Worm (Caenorhabditis elegans) whole organism, L4 larva: ENCODE measurements around the gene T28A8.6.
A peak's percentile ranks its signal among the peaks of the same experiment; 100 is the strongest.

Source experiments
- F26F4.8 ChIP-seq: fragments of 200-800 bp; sonication (Bioruptor generic); conservative IDR thresholded peaks from 2 replicates; pipeline ENCODE4 v1.3.6; 2022; ENCODE audit warnings: missing genetic modification characterization, missing compliant biosample characterization
- F49E8.2 ChIP-seq: sonication (generic microtip); optimal IDR thresholded peaks from 2 replicates; lab custom pipeline; 2016; ENCODE audit warnings: missing compliant biosample characterization, mild to moderate bottlenecking, missing genetic modification characterization, borderline replicate concordance
- T20F7.1 ChIP-seq: fragments of 200-800 bp; sonication (Bioruptor generic); optimal IDR thresholded peaks from 2 replicates; lab custom pipeline; 2018; ENCODE audit warnings: mild to moderate bottlenecking, missing genetic modification characterization, missing compliant biosample characterization
- Y105C5A.15 ChIP-seq: fragments of 200-800 bp; sonication (Bioruptor generic); IDR thresholded peaks from 2 replicates; pipeline ENCODE4 v1.3.6; 2022; ENCODE audit warnings: missing genetic modification characterization, missing compliant biosample characterization
- Y48G9A.11 ChIP-seq: fragments of 200-800 bp; sonication (Bioruptor generic); IDR thresholded peaks from 2 replicates; pipeline ENCODE4 v1.3.6; 2022; ENCODE audit warnings: missing genetic modification reagents, missing genetic modification characterization, missing compliant biosample characterization
- Y5F2A.4 ChIP-seq: fragments of 200-800 bp; sonication (Bioruptor generic); optimal IDR thresholded peaks from 2 replicates; lab custom pipeline; 2018; ENCODE audit warnings: mild to moderate bottlenecking, missing genetic modification characterization, missing compliant biosample characterization
- Y75B8A.6 ChIP-seq: fragments of 200-800 bp; sonication (Bioruptor generic); IDR thresholded peaks from 2 replicates; pipeline ENCODE4 v1.3.6; 2022; ENCODE audit warnings: missing genetic modification reagents, missing genetic modification characterization, missing compliant biosample characterization
- ZK337.2 ChIP-seq: fragments of 200-800 bp; sonication (Bioruptor generic); IDR thresholded peaks from 2 replicates; pipeline ENCODE4 v1.3.6; 2022; ENCODE audit warnings: missing genetic modification reagents, missing genetic modification characterization, missing compliant biosample characterization
- ZK546.5 ChIP-seq, 2 experiments: sonication (generic microtip); optimal IDR thresholded peaks; 2 replicates each; lab custom pipeline; 2017; ENCODE audit warnings: missing biosample characterization in 2 of 2, missing genetic modification characterization in 2 of 2
- aha-1 ChIP-seq: fragments of 150-350 bp; peaks from one replicate; lab custom pipeline; 2014; ENCODE audit warnings: missing biosample characterization, missing genetic modification characterization
- arid-1 ChIP-seq: fragments of 200-800 bp; sonication (Bioruptor generic); conservative IDR thresholded peaks from 2 replicates; pipeline ENCODE4 v1.3.6; 2022; ENCODE audit warnings: missing genetic modification reagents, missing genetic modification characterization, missing compliant biosample characterization
- ceh-28 ChIP-seq: fragments of 150-350 bp; optimal IDR thresholded peaks from 2 replicates; lab custom pipeline; 2014; ENCODE audit warnings: missing biosample characterization, missing genetic modification reagents, missing genetic modification characterization
- ceh-32 ChIP-seq: sonication (generic microtip); optimal IDR thresholded peaks from 2 replicates; lab custom pipeline; 2016; ENCODE audit warnings: mild to moderate bottlenecking, missing genetic modification characterization, missing compliant biosample characterization; ENCODE audit not compliant: poor library complexity
- daf-16 ChIP-seq, 3 experiments: sonication (generic microtip); optimal IDR thresholded peaks; 2 replicates each; lab custom pipeline; 2016 to 2017; ENCODE audit warnings: missing genetic modification characterization in 3 of 3, missing genetic modification reagents in 3 of 3, mild to moderate bottlenecking in 2 of 3, missing compliant biosample characterization in 2 of 3, missing biosample characterization in 1 of 3, moderate library complexity in 1 of 3
- daf-8 ChIP-seq: fragments of 200-800 bp; sonication (Bioruptor generic); IDR thresholded peaks from 2 replicates; pipeline ENCODE4 v1.3.6; 2022; ENCODE audit warnings: missing genetic modification characterization, missing compliant biosample characterization
- dmd-8 ChIP-seq: fragments of 200-800 bp; sonication (Bioruptor generic); IDR thresholded peaks from 2 replicates; pipeline ENCODE4 v1.3.6; 2022; ENCODE audit warnings: missing genetic modification characterization, missing compliant biosample characterization
- egl-27 ChIP-seq: sonication (generic microtip); optimal IDR thresholded peaks from 3 replicates; lab custom pipeline; 2017; ENCODE audit warnings: missing biosample characterization, missing genetic modification reagents, missing genetic modification characterization
- gei-8 ChIP-seq: fragments of 200-800 bp; sonication (Bioruptor generic); optimal IDR thresholded peaks from 2 replicates; lab custom pipeline; 2018; ENCODE audit warnings: mild to moderate bottlenecking, missing genetic modification characterization, missing compliant biosample characterization
- hif-1 ChIP-seq, 2 experiments: sonication (generic microtip); optimal IDR thresholded peaks; 2 replicates each; lab custom pipeline; 2016 to 2017; ENCODE audit warnings: missing compliant biosample characterization in 2 of 2, missing genetic modification characterization in 2 of 2, missing genetic modification reagents in 2 of 2, missing genotype in 2 of 2, mild to moderate bottlenecking in 1 of 2
- hlh-11 ChIP-seq: fragments of 200-800 bp; sonication (Bioruptor generic); optimal IDR thresholded peaks from 2 replicates; lab custom pipeline; 2018; ENCODE audit warnings: mild to moderate bottlenecking, missing genetic modification characterization, missing compliant biosample characterization
- hlh-30 ChIP-seq: sonication (generic microtip); optimal IDR thresholded peaks from 2 replicates; lab custom pipeline; 2017; ENCODE audit warnings: antibody characterized with exemption, mild to moderate bottlenecking, missing genetic modification characterization, missing compliant biosample characterization; ENCODE audit not compliant: insufficient read depth
- hmg-1.1 ChIP-seq: fragments of 200-800 bp; sonication (Bioruptor generic); IDR thresholded peaks from 2 replicates; pipeline ENCODE4 v1.3.6; 2022; ENCODE audit warnings: missing genetic modification reagents, missing genetic modification characterization, missing compliant biosample characterization
- lin-1 ChIP-seq: fragments of 200-800 bp; sonication (Bioruptor generic); IDR thresholded peaks from 2 replicates; pipeline ENCODE4 v1.3.6; 2022; ENCODE audit warnings: missing genetic modification reagents, missing genetic modification characterization, missing compliant biosample characterization
- lin-13 ChIP-seq: fragments of 150-350 bp; optimal IDR thresholded peaks from 2 replicates; lab custom pipeline; 2014; ENCODE audit warnings: missing biosample characterization, missing genetic modification reagents, missing genetic modification characterization
- lin-38 ChIP-seq: fragments of 200-800 bp; sonication (Bioruptor generic); IDR thresholded peaks from 2 replicates; pipeline ENCODE4 v1.3.6; 2022; ENCODE audit warnings: missing genetic modification reagents, missing genetic modification characterization, missing compliant biosample characterization
- lin-39 ChIP-seq: fragments of 150-350 bp; optimal IDR thresholded peaks from 2 replicates; lab custom pipeline; 2014; ENCODE audit warnings: missing biosample characterization, missing genetic modification reagents, missing genetic modification characterization
- lsy-2 ChIP-seq, 2 experiments: fragments of 150-350 bp in 1 of 2; sonication (generic microtip) in 1 of 2; optimal IDR thresholded peaks; 2 replicates each; lab custom pipeline; 2014 to 2017; ENCODE audit warnings: missing biosample characterization in 2 of 2, missing genetic modification characterization in 2 of 2
- madf-5 ChIP-seq, 2 experiments: fragments of 200-800 bp; sonication (Bioruptor generic); IDR thresholded peaks; 2 replicates each; pipeline ENCODE4 v1.3.6; 2022; ENCODE audit warnings: missing compliant biosample characterization in 2 of 2, missing genetic modification characterization in 2 of 2
- mdl-1 ChIP-seq, 2 experiments: fragments of 150-350 bp in 1 of 2; sonication (generic microtip) in 1 of 2; optimal IDR thresholded peaks; 2 replicates each; lab custom pipeline; 2014 to 2017; ENCODE audit warnings: missing biosample characterization in 2 of 2, missing genetic modification characterization in 2 of 2
- mdt-29 ChIP-seq: fragments of 200-800 bp; sonication (Bioruptor generic); IDR thresholded peaks from 2 replicates; pipeline ENCODE4 v1.3.6; 2022; ENCODE audit warnings: missing genetic modification reagents, missing genetic modification characterization, missing compliant biosample characterization
- mep-1 ChIP-seq: fragments of 150-350 bp; sonication (generic microtip); optimal IDR thresholded peaks from 3 replicates; lab custom pipeline; 2014; ENCODE audit warnings: missing biosample characterization, missing genetic modification characterization
- mxl-3 ChIP-seq: fragments of 200-800 bp; sonication (Bioruptor generic); optimal IDR thresholded peaks from 2 replicates; lab custom pipeline; 2018; ENCODE audit warnings: mild to moderate bottlenecking, missing genetic modification characterization, missing compliant biosample characterization
- nhr-102 ChIP-seq: sonication (generic microtip); optimal IDR thresholded peaks from 2 replicates; lab custom pipeline; 2016; ENCODE audit warnings: mild to moderate bottlenecking, missing genetic modification characterization, moderate library complexity, missing compliant biosample characterization
- nhr-28 ChIP-seq: fragments of 150-350 bp; optimal IDR thresholded peaks from 2 replicates; lab custom pipeline; 2014; ENCODE audit warnings: missing biosample characterization, missing genetic modification characterization
- nhr-41 ChIP-seq: fragments of 200-800 bp; sonication (Bioruptor generic); IDR thresholded peaks from 2 replicates; pipeline ENCODE4 v1.3.6; 2022; ENCODE audit warnings: missing genetic modification reagents, missing genetic modification characterization, missing compliant biosample characterization
- nhr-48 ChIP-seq: sonication (generic microtip); optimal IDR thresholded peaks from 2 replicates; lab custom pipeline; 2016; ENCODE audit warnings: mild to moderate bottlenecking, missing genetic modification characterization, missing compliant biosample characterization
- nhr-76 ChIP-seq: fragments of 150-350 bp; optimal IDR thresholded peaks from 2 replicates; lab custom pipeline; 2014; ENCODE audit warnings: missing biosample characterization, missing genetic modification characterization
- pha-4 ChIP-seq, 2 experiments: fragments of 150-350 bp in 1 of 2; fragments of 200-800 bp in 1 of 2; sonication (Bioruptor generic) in 1 of 2; IDR thresholded peaks in 1 of 2; optimal IDR thresholded peaks in 1 of 2; 2 replicates each; pipeline versions ENCODE4 v1.3.6 to Lab custom; 2014 to 2022; ENCODE audit warnings: missing genetic modification characterization in 2 of 2, missing genetic modification reagents in 2 of 2, missing biosample characterization in 1 of 2, missing compliant biosample characterization in 1 of 2
- pqm-1 ChIP-seq: sonication (generic microtip); optimal IDR thresholded peaks from 2 replicates; lab custom pipeline; 2017; ENCODE audit warnings: missing biosample characterization, missing genetic modification characterization
- set-16 ChIP-seq: fragments of 200-800 bp; sonication (Bioruptor generic); IDR thresholded peaks from 2 replicates; pipeline ENCODE4 v1.3.6; 2022; ENCODE audit warnings: missing genetic modification reagents, missing genetic modification characterization, missing compliant biosample characterization
- skn-1 ChIP-seq: fragments of 150-350 bp; optimal IDR thresholded peaks from 2 replicates; lab custom pipeline; 2014; ENCODE audit warnings: missing biosample characterization, missing genetic modification characterization
- snpc-1.2 ChIP-seq: fragments of 200-800 bp; sonication (Bioruptor generic); IDR thresholded peaks from 2 replicates; pipeline ENCODE4 v1.3.6; 2022; ENCODE audit warnings: missing genetic modification reagents, missing genetic modification characterization, missing compliant biosample characterization
- snpc-4 ChIP-seq: fragments of 150-350 bp; optimal IDR thresholded peaks from 2 replicates; lab custom pipeline; 2014; ENCODE audit warnings: missing biosample characterization, missing genetic modification characterization
- spr-1 ChIP-seq: sonication (generic microtip); optimal IDR thresholded peaks from 2 replicates; lab custom pipeline; 2016; ENCODE audit warnings: mild to moderate bottlenecking, missing genetic modification characterization, missing compliant biosample characterization
- spr-3 ChIP-seq: fragments of 200-800 bp; sonication (Bioruptor generic); optimal IDR thresholded peaks from 2 replicates; lab custom pipeline; 2018; ENCODE audit warnings: mild to moderate bottlenecking, missing genetic modification characterization, missing compliant biosample characterization
- tag-97 ChIP-seq: fragments of 200-800 bp; sonication (Bioruptor generic); IDR thresholded peaks from 2 replicates; pipeline ENCODE4 v1.3.6; 2022; ENCODE audit warnings: missing genetic modification characterization, missing compliant biosample characterization
- unc-130 ChIP-seq: sonication (generic microtip); optimal IDR thresholded peaks from 2 replicates; lab custom pipeline; 2016; ENCODE audit warnings: missing genetic modification reagents, missing genetic modification characterization, missing compliant biosample characterization
- unc-62 ChIP-seq, 3 experiments: fragments of 150-350 bp in 1 of 3; sonication (generic microtip); optimal IDR thresholded peaks in 2 of 3; peaks in 1 of 3; 1 replicate in 1 of 3; 2 replicates in 2 of 3; lab custom pipeline; 2014 to 2017; ENCODE audit warnings: missing biosample characterization in 3 of 3, missing genetic modification characterization in 3 of 3, missing genetic modification reagents in 3 of 3, missing genotype in 1 of 3
- zip-2 ChIP-seq: fragments of 150-350 bp; optimal IDR thresholded peaks from 2 replicates; lab custom pipeline; 2014; ENCODE audit warnings: missing biosample characterization, missing genetic modification characterization
- ztf-7 ChIP-seq: fragments of 150-350 bp; optimal IDR thresholded peaks from 2 replicates; lab custom pipeline; 2014; ENCODE audit warnings: missing biosample characterization, missing genetic modification characterization

Gene T28A8.6

DNA sequence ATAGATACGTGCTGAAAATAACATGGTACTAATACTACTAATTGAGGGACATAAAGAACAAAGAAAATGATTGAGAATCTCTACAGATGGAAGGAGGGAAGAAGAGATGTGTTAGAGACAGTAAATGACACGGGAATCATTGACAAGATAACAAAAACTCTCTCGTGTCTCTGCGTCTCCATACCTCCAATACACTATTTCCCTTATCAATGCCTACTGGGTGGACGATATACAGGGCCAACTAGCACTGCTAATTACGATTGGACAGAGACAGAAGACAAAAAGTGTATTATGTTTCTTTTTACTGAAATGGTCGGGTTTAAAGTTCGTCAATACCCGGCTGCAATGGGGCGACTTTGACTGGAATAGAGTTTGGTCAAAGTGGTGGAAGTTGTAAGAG, 45.6 kb downstream of the T28A8.6 start (continued):
- TF ChIP-seq lin-39 (tag; lab: Kevin White, UChicago) (no peak), madf-5 (GFP tag; IDR thresholded peaks at IDR 0.05; lab: Robert Waterston, UW) (0 out of 4 replicates have a peak, but pooled peaks of 1 of the 2 experiments have one; percentile 50), nhr-102 (tag; lab: Kevin White, UChicago) (no peak), spr-3 (GFP tag; lab: Kevin White, UChicago) (peak; percentile 36), hlh-11 (tag; lab: Kevin White, UChicago) (peak; percentile 89), zip-2 (no peak), nhr-28 (peak; percentile 97), gei-8 (GFP tag; lab: Kevin White, UChicago) (peak; percentile 5), skn-1 (tag; lab: Kevin White, UChicago) (no peak), hlh-30 (tag; lab: Kevin White, UChicago) (peak; percentile 16), hif-1 (tag; optimal IDR thresholded peaks at IDR 0.05; lab: Kevin White, UChicago) (peak in 1 of 2 experiments; percentile 0), T20F7.1 (GFP tag; lab: Kevin White, UChicago) (peak; percentile 9), ceh-28 (no peak), mdl-1 (tag; optimal IDR thresholded peaks at IDR 0.05; lab: Kevin White, UChicago) (peak in 1 of 2 experiments; percentile 9), aha-1 (tag; lab: Kevin White, UChicago) (peak; percentile 93), nhr-41 (no peak), nhr-76 (no peak), mep-1 (peak; percentile 29), F26F4.8 (GFP tag; lab: Robert Waterston, UW) (no peak), mxl-3 (GFP tag; lab: Kevin White, UChicago) (peak; percentile 68), unc-62 (GFP tag; optimal IDR thresholded peaks at IDR 0.05 in 1 of 2; lab: Kevin White, UChicago) (peak in 1 of 2 experiments; percentile 98), unc-62 (tag; optimal IDR thresholded peaks at IDR 0.05; lab: Kevin White, UChicago) (no peak), Y105C5A.15 (no peak), lin-13 (GFP tag; lab: Kevin White, UChicago) (no peak), set-16 (GFP tag; lab: Robert Waterston, UW) (no peak), ceh-32 (no peak), snpc-4 (no peak), pqm-1 (peak; percentile 96), dmd-8 (GFP tag; lab: Robert Waterston, UW) (no peak), ZK337.2 (GFP tag; lab: Robert Waterston, UW) (no peak), arid-1 (GFP tag; lab: Robert Waterston, UW) (no peak), F49E8.2 (tag; lab: Kevin White, UChicago) (no peak), Y5F2A.4 (no peak), lin-38 (GFP tag; lab: Robert Waterston, UW) (no peak), hmg-1.1 (GFP tag; lab: Robert Waterston, UW) (no peak), spr-1 (tag; lab: Kevin White, UChicago) (no peak), lsy-2 (tag; optimal IDR thresholded peaks at IDR 0.05; lab: Kevin White, UChicago) (peak in 1 of 2 experiments; percentile 22), egl-27 (tag; lab: Kevin White, UChicago) (no peak), ZK546.5 (tag; optimal IDR thresholded peaks at IDR 0.05; lab: Kevin White, UChicago) (no peak), daf-8 (GFP tag; lab: Robert Waterston, UW) (no peak), daf-16 (GFP tag; optimal IDR thresholded peaks at IDR 0.05; lab: Kevin White, UChicago) (no peak), daf-16 (tag; optimal IDR thresholded peaks at IDR 0.05; lab: Kevin White, UChicago) (peak; percentile 81), tag-97 (GFP tag; lab: Robert Waterston, UW) (no peak), Y48G9A.11 (no peak), snpc-1.2 (no peak), unc-130 (GFP tag; lab: Kevin White, UChicago) (no peak), pha-4 (GFP tag; IDR thresholded peaks at IDR 0.05; lab: Robert Waterston, UW) (no peak), pha-4 (tag; optimal IDR thresholded peaks at IDR 0.05; lab: Kevin White, UChicago) (no peak), Y75B8A.6 (no peak), ztf-7 (no peak), nhr-48 (tag; lab: Kevin White, UChicago) (peak; percentile 41), lin-1 (no peak; the same call in 1 of the 2 replicates), mdt-29 (GFP tag; lab: Robert Waterston, UW) (no peak)
